Worm (Caenorhabditis elegans): ENCODE measurements around the gene C03B1.10.

- no peak for TF ChIP-seq flt-1 (GFP tag; IDR thresholded peaks at IDR 0.05)
- TF ChIP-seq ztf-29 (GFP tag; IDR thresholded peaks at IDR 0.05): no peak
- no peak for TF ChIP-seq klf-2 (GFP tag; conservative IDR thresholded peaks at IDR 0.05)
- TF ChIP-seq ztf-23 (GFP tag; IDR thresholded peaks at IDR 0.05): no peak
- no peak for TF ChIP-seq T22C8.4 (GFP tag; IDR thresholded peaks at IDR 0.05)
- TF ChIP-seq ref-1 (GFP tag; conservative IDR thresholded peaks at IDR 0.05): no peak
- TF ChIP-seq cog-1 (tag; optimal IDR thresholded peaks at IDR 0.05): no peak
- no peak for TF ChIP-seq med-1 (GFP tag; optimal IDR thresholded peaks at IDR 0.05; ENCODE audit: insufficient read depth)
Measured at ce11 chrX:6323129-6323528, 34.5 kb downstream of the C03B1.10 start, which contains the start of gene col-167.

Data from whole organism, midembryonic.